Worm (Caenorhabditis elegans): Measurements from ENCODE around the gene sre-30.

- no peak for TF ChIP-seq ama-1 (optimal IDR thresholded peaks at IDR 0.05)
- no peak for TF ChIP-seq blmp-1 (tag; optimal IDR thresholded peaks at IDR 0.05; ENCODE audit: insufficient read depth)
- no peak for TF ChIP-seq elt-3 (tag; optimal IDR thresholded peaks at IDR 0.05)
- no peak for TF ChIP-seq ZK546.5 (tag; optimal IDR thresholded peaks at IDR 0.05)
- TF ChIP-seq zag-1 (tag; optimal IDR thresholded peaks at IDR 0.05): no peak
- no peak for TF ChIP-seq snpc-4 (tag; optimal IDR thresholded peaks at IDR 0.05)
- TF ChIP-seq aly-2 (tag; optimal IDR thresholded peaks at IDR 0.05): no peak
- TF ChIP-seq unc-62 (GFP tag; optimal IDR thresholded peaks at IDR 0.05): no peak
- no peak for TF ChIP-seq alr-1 (tag; optimal IDR thresholded peaks at IDR 0.05)
- no peak for TF ChIP-seq nhr-11 (tag; optimal IDR thresholded peaks at IDR 0.05)
- TF ChIP-seq ztf-4 (tag; optimal IDR thresholded peaks at IDR 0.05): no peak
- no peak for TF ChIP-seq egl-27 (tag; optimal IDR thresholded peaks at IDR 0.05)
- no peak for TF ChIP-seq mab-5 (tag; optimal IDR thresholded peaks at IDR 0.05)
- no peak for TF ChIP-seq unc-39 (tag; optimal IDR thresholded peaks at IDR 0.05)
Observed at ce11 chrII:12438441-12438840, 32.1 kb upstream of the sre-30 start, which contains the start of gene Y57A10C.9.
